Fruit fly (Drosophila melanogaster) whole organism, prepupa: ENCODE data around the gene Crtc.

Experiments used
- Eip93F ChIP-seq: fragments of 200-800 bp; sonication (Bioruptor generic); optimal IDR thresholded peaks from 2 replicates; lab custom pipeline; 2016; ENCODE audit warnings: missing biosample characterization, mild to moderate bottlenecking, missing genetic modification characterization
- Hr4 ChIP-seq: fragments of 200-800 bp; sonication (Bioruptor generic); optimal IDR thresholded peaks from 3 replicates; lab custom pipeline; 2016; ENCODE audit warnings: missing biosample characterization, missing genetic modification characterization
- OdsH ChIP-seq: fragments of 200-800 bp; sonication (Bioruptor generic); optimal IDR thresholded peaks from 3 replicates; lab custom pipeline; 2016; ENCODE audit warnings: missing biosample characterization, missing genetic modification characterization
- Sox102F ChIP-seq: fragments of 200-800 bp; sonication (Bioruptor generic); optimal IDR thresholded peaks from 2 replicates; lab custom pipeline; 2016; ENCODE audit warnings: missing biosample characterization, mild to moderate bottlenecking, missing genetic modification characterization
- dac ChIP-seq: fragments of 200-800 bp; sonication (Bioruptor generic); optimal IDR thresholded peaks from 2 replicates; lab custom pipeline; 2017; ENCODE audit warnings: missing biosample characterization, mild to moderate bottlenecking, missing genetic modification characterization
- esn ChIP-seq: fragments of 200-800 bp; sonication (Bioruptor generic); optimal IDR thresholded peaks from 2 replicates; lab custom pipeline; 2016; ENCODE audit warnings: missing biosample characterization, mild to moderate bottlenecking, missing genetic modification characterization, moderate library complexity
- fkh ChIP-seq: fragments of 200-800 bp; sonication (Bioruptor generic); optimal IDR thresholded peaks from 3 replicates; lab custom pipeline; 2017; ENCODE audit warnings: missing biosample characterization, mild to moderate bottlenecking, missing genetic modification characterization, moderate library complexity
- spab ChIP-seq: fragments of 200-800 bp; sonication (Bioruptor generic); optimal IDR thresholded peaks from 2 replicates; lab custom pipeline; 2017; ENCODE audit warnings: missing biosample characterization, mild to moderate bottlenecking, missing genetic modification characterization, missing genetic modification reagents

- TF ChIP-seq Hr4 (GFP tag; lab: Kevin White, UChicago), result no peak
- TF ChIP-seq dac (GFP tag; lab: Kevin White, UChicago), result no peak
- TF ChIP-seq spab, result no peak
- no peak for TF ChIP-seq esn (GFP tag; lab: Kevin White, UChicago)
- TF ChIP-seq fkh (GFP tag; lab: Kevin White, UChicago), result no peak
- no peak for TF ChIP-seq Eip93F (GFP tag; lab: Kevin White, UChicago)
- TF ChIP-seq Sox102F (GFP tag; lab: Kevin White, UChicago), result no peak
- TF ChIP-seq OdsH (GFP tag; lab: Kevin White, UChicago), result no peak
Measured at dm6 chr3L:17654668-17655050, 14.4 kb downstream of the Crtc start.
